Worm (Caenorhabditis elegans) whole organism, L1 larva: Measurements from ENCODE around the gene ZK1010.2.

ENCODE experiments used
- C04F5.9 ChIP-seq: sonication (generic microtip); optimal IDR thresholded peaks from 2 replicates; lab custom pipeline; 2016; ENCODE audit warnings: missing genetic modification characterization, missing compliant biosample characterization
- C16A3.4 ChIP-seq: fragments of 150-350 bp; optimal IDR thresholded peaks from 2 replicates; lab custom pipeline; 2014; ENCODE audit warnings: missing biosample characterization, missing genetic modification characterization
- C34B4.2 ChIP-seq: sonication (generic microtip); optimal IDR thresholded peaks from 2 replicates; lab custom pipeline; 2017; ENCODE audit warnings: mild to moderate bottlenecking, missing genetic modification characterization, missing compliant biosample characterization
- F16B12.6 ChIP-seq: fragments of 150-350 bp; optimal IDR thresholded peaks from 2 replicates; lab custom pipeline; 2014; ENCODE audit warnings: missing biosample characterization, missing genetic modification characterization
- Y116A8C.19 ChIP-seq: sonication (generic microtip); optimal IDR thresholded peaks from 2 replicates; lab custom pipeline; 2016; ENCODE audit warnings: missing compliant biosample characterization, missing genetic modification characterization, borderline replicate concordance
- aha-1 ChIP-seq: fragments of 150-350 bp; optimal IDR thresholded peaks from 2 replicates; lab custom pipeline; 2014; ENCODE audit warnings: missing biosample characterization, missing genetic modification characterization
- alr-1 ChIP-seq: fragments of 200-800 bp; sonication (Bioruptor generic); optimal IDR thresholded peaks from 2 replicates; lab custom pipeline; 2018; ENCODE audit warnings: borderline replicate concordance, mild to moderate bottlenecking, missing genetic modification characterization, missing compliant biosample characterization
- ama-1 ChIP-seq: fragments of 150-350 bp; optimal IDR thresholded peaks from 2 replicates; lab custom pipeline; 2014
- blmp-1 ChIP-seq: fragments of 150-350 bp; optimal IDR thresholded peaks from 2 replicates; lab custom pipeline; 2014; ENCODE audit warnings: missing biosample characterization, missing genetic modification characterization
- ceh-63 ChIP-seq: fragments of 200-800 bp; sonication (Bioruptor generic); optimal IDR thresholded peaks from 2 replicates; lab custom pipeline; 2018; ENCODE audit warnings: mild to moderate bottlenecking, missing genetic modification characterization, missing compliant biosample characterization
- ceh-8 ChIP-seq: fragments of 200-800 bp; sonication (Bioruptor generic); optimal IDR thresholded peaks from 2 replicates; lab custom pipeline; 2018; ENCODE audit warnings: mild to moderate bottlenecking, missing genetic modification characterization, moderate library complexity, missing compliant biosample characterization
- ceh-82 ChIP-seq, 3 experiments: fragments of 150-350 bp in 1 of 3; sonication (generic microtip) in 2 of 3; optimal IDR thresholded peaks; 2 replicates each; lab custom pipeline; 2014 to 2017; ENCODE audit warnings: missing biosample characterization in 3 of 3, missing genetic modification characterization in 3 of 3
- ces-1 ChIP-seq: fragments of 150-350 bp; optimal IDR thresholded peaks from 2 replicates; lab custom pipeline; 2014; ENCODE audit warnings: missing biosample characterization, missing genetic modification reagents, missing genetic modification characterization
- dpl-1 ChIP-seq, 3 experiments: fragments of 150-350 bp in 2 of 3; sonication (generic microtip) in 1 of 3; optimal IDR thresholded peaks; 2 replicates each; lab custom pipeline; 2014 to 2017; ENCODE audit warnings: missing biosample characterization in 3 of 3, missing genetic modification characterization in 3 of 3, missing genetic modification reagents in 3 of 3
- dsc-1 ChIP-seq: sonication (generic microtip); optimal IDR thresholded peaks from 2 replicates; lab custom pipeline; 2016; ENCODE audit warnings: mild to moderate bottlenecking, missing genetic modification characterization, missing compliant biosample characterization
- efl-1 ChIP-seq, 4 experiments: fragments of 150-350 bp; optimal IDR thresholded peaks in 3 of 4; peaks in 1 of 4; 1 replicate in 1 of 4; 2 replicates in 3 of 4; lab custom pipeline; 2014; ENCODE audit warnings: missing biosample characterization in 2 of 4, missing genetic modification characterization in 2 of 4, missing genetic modification reagents in 2 of 4
- efl-3 ChIP-seq: fragments of 200-800 bp; sonication (Bioruptor generic); optimal IDR thresholded peaks from 2 replicates; lab custom pipeline; 2018; ENCODE audit warnings: mild to moderate bottlenecking, missing genetic modification characterization, missing compliant biosample characterization
- elt-2 ChIP-seq: sonication (generic microtip); optimal IDR thresholded peaks from 2 replicates; lab custom pipeline; 2016; ENCODE audit warnings: missing genetic modification characterization, mild to moderate bottlenecking, inconsistent platforms, missing compliant biosample characterization, missing genetic modification reagents
- elt-3 ChIP-seq, 6 experiments: fragments of 150-350 bp in 1 of 6; sonication (generic microtip); optimal IDR thresholded peaks; 2 replicates each; lab custom pipeline; 2017 to 2018; ENCODE audit warnings: missing biosample characterization in 6 of 6, missing genetic modification characterization in 6 of 6, inconsistent platforms in 1 of 6
- fkh-8 ChIP-seq: sonication (generic microtip); optimal IDR thresholded peaks from 2 replicates; lab custom pipeline; 2016; ENCODE audit warnings: mild to moderate bottlenecking, missing genetic modification characterization, missing compliant biosample characterization
- grh-1 ChIP-seq: fragments of 200-800 bp; sonication (Bioruptor generic); IDR thresholded peaks from 2 replicates; pipeline ENCODE4 v1.3.6; 2022; ENCODE audit warnings: missing genetic modification reagents, missing genetic modification characterization, missing compliant biosample characterization
- hpl-2 ChIP-seq: fragments of 150-350 bp; optimal IDR thresholded peaks from 2 replicates; lab custom pipeline; 2014; ENCODE audit warnings: missing biosample characterization, missing genetic modification reagents, missing genetic modification characterization
- lin-15B ChIP-seq: fragments of 150-350 bp; sonication (generic microtip); optimal IDR thresholded peaks from 3 replicates; lab custom pipeline; 2014; ENCODE audit warnings: missing biosample characterization, missing genetic modification characterization
- lin-39 ChIP-seq: fragments of 150-350 bp; optimal IDR thresholded peaks from 2 replicates; lab custom pipeline; 2014; ENCODE audit warnings: missing biosample characterization, missing genetic modification reagents, missing genetic modification characterization
- lir-3 ChIP-seq: sonication (generic microtip); optimal IDR thresholded peaks from 2 replicates; lab custom pipeline; 2016; ENCODE audit warnings: mild to moderate bottlenecking, missing genetic modification characterization, moderate library complexity, missing compliant biosample characterization; ENCODE audit not compliant: poor library complexity
- lsy-2 ChIP-seq, 2 experiments: fragments of 150-350 bp; optimal IDR thresholded peaks; 2 replicates each; lab custom pipeline; 2014; ENCODE audit warnings: missing biosample characterization in 2 of 2, missing genetic modification characterization in 2 of 2
- mab-9 ChIP-seq: fragments of 200-800 bp; sonication (Bioruptor generic); IDR thresholded peaks from 2 replicates; pipeline ENCODE4 v1.3.6; 2022; ENCODE audit warnings: missing genetic modification reagents, missing genetic modification characterization, missing compliant biosample characterization
- mdl-1 ChIP-seq, 2 experiments: fragments of 150-350 bp; optimal IDR thresholded peaks; 2 replicates each; lab custom pipeline; 2014 to 2017; ENCODE audit warnings: missing biosample characterization in 2 of 2, missing genetic modification characterization in 2 of 2, inconsistent platforms in 1 of 2
- mef-2 ChIP-seq: fragments of 150-350 bp; optimal IDR thresholded peaks from 2 replicates; lab custom pipeline; 2014; ENCODE audit warnings: missing biosample characterization, missing genetic modification characterization
- mep-1 ChIP-seq: fragments of 150-350 bp; optimal IDR thresholded peaks from 2 replicates; lab custom pipeline; 2014; ENCODE audit warnings: missing biosample characterization, missing genetic modification characterization
- nhr-19 ChIP-seq: fragments of 200-800 bp; sonication (Bioruptor generic); conservative IDR thresholded peaks from 2 replicates; pipeline ENCODE4 v1.3.6; 2022; ENCODE audit warnings: missing genetic modification characterization, missing compliant biosample characterization
- nhr-237 ChIP-seq: fragments of 150-350 bp; optimal IDR thresholded peaks from 2 replicates; lab custom pipeline; 2014; ENCODE audit warnings: missing biosample characterization, missing genetic modification characterization
- nhr-28 ChIP-seq: fragments of 150-350 bp; optimal IDR thresholded peaks from 2 replicates; lab custom pipeline; 2014; ENCODE audit warnings: missing biosample characterization, missing genetic modification characterization
- nhr-71 ChIP-seq: sonication (generic microtip); optimal IDR thresholded peaks from 2 replicates; lab custom pipeline; 2016; ENCODE audit warnings: mild to moderate bottlenecking, missing genetic modification characterization, moderate library complexity, missing compliant biosample characterization
- nhr-76 ChIP-seq: sonication (generic microtip); optimal IDR thresholded peaks from 2 replicates; lab custom pipeline; 2017; ENCODE audit warnings: missing biosample characterization, missing genetic modification characterization
- nhr-84 ChIP-seq: sonication (generic microtip); optimal IDR thresholded peaks from 2 replicates; lab custom pipeline; 2017; ENCODE audit warnings: missing biosample characterization, missing genetic modification characterization
- nhr-85 ChIP-seq: sonication (generic microtip); peaks from one replicate; lab custom pipeline; 2016; ENCODE audit warnings: missing genetic modification characterization, inconsistent platforms, missing compliant biosample characterization
- snu-23 ChIP-seq: sonication (generic microtip); optimal IDR thresholded peaks from 2 replicates; lab custom pipeline; 2016; ENCODE audit warnings: missing genetic modification characterization, missing compliant biosample characterization
- sup-37 ChIP-seq: fragments of 200-800 bp; sonication (Bioruptor generic); optimal IDR thresholded peaks from 2 replicates; lab custom pipeline; 2018; ENCODE audit warnings: mild to moderate bottlenecking, missing genetic modification characterization, missing compliant biosample characterization
- swsn-7 ChIP-seq: sonication (generic microtip); optimal IDR thresholded peaks from 2 replicates; lab custom pipeline; 2016; ENCODE audit warnings: missing genetic modification characterization, missing compliant biosample characterization
- tbx-2 ChIP-seq: sonication (generic microtip); optimal IDR thresholded peaks from 2 replicates; lab custom pipeline; 2016; ENCODE audit warnings: missing genetic modification characterization, missing compliant biosample characterization
- unc-130 ChIP-seq: fragments of 150-350 bp; optimal IDR thresholded peaks from 2 replicates; lab custom pipeline; 2017; ENCODE audit warnings: missing biosample characterization, missing genetic modification characterization, inconsistent platforms
- unc-86 ChIP-seq: sonication (generic microtip); optimal IDR thresholded peaks from 2 replicates; lab custom pipeline; 2016; ENCODE audit warnings: missing genetic modification characterization, missing compliant biosample characterization
- unc-98 ChIP-seq: fragments of 200-800 bp; sonication (Bioruptor generic); IDR thresholded peaks from 2 replicates; pipeline ENCODE4 v1.3.6; 2022; ENCODE audit warnings: missing genetic modification characterization, missing compliant biosample characterization
- vab-15 ChIP-seq: sonication (generic microtip); optimal IDR thresholded peaks from 2 replicates; lab custom pipeline; 2017; ENCODE audit warnings: missing genotype, mild to moderate bottlenecking, missing genetic modification characterization, missing compliant biosample characterization
- zag-1 ChIP-seq: fragments of 150-350 bp; optimal IDR thresholded peaks from 2 replicates; lab custom pipeline; 2014; ENCODE audit warnings: missing biosample characterization, missing genetic modification characterization
- ztf-4 ChIP-seq: fragments of 150-350 bp; optimal IDR thresholded peaks from 2 replicates; lab custom pipeline; 2014; ENCODE audit warnings: missing biosample characterization, missing genetic modification characterization

Gene ZK1010.2

ce11 chrIII:12978473-12979174, 962 bp upstream of the ZK1010.2 start, which contains the start of the genes ubq-2 and frg-1 (continued):
- TF ChIP-seq nhr-28 (tag; lab: Kevin White, UChicago) (no peak), C16A3.4 (tag; lab: Kevin White, UChicago) (peak; percentile 87), lin-39 (tag; lab: Kevin White, UChicago) (peak; percentile 71), dsc-1 (tag; lab: Kevin White, UChicago) (peak; percentile 93), vab-15 (no peak), dpl-1 (GFP tag; optimal IDR thresholded peaks at IDR 0.05; lab: Kevin White, UChicago) (peak; percentile 78 to 84 (median 84)), aha-1 (tag; lab: Kevin White, UChicago) (peak; percentile 6), fkh-8 (tag; lab: Kevin White, UChicago) (peak; percentile 91), blmp-1 (peak; percentile 81), ceh-8 (peak; percentile 49), mdl-1 (tag; optimal IDR thresholded peaks at IDR 0.05; lab: Kevin White, UChicago) (peak in 1 of 2 experiments; percentile 73), zag-1 (no peak), ztf-4 (peak; percentile 68), Y116A8C.19 (tag; lab: Kevin White, UChicago) (no peak), elt-2 (tag; lab: Kevin White, UChicago) (peak; percentile 61), mef-2 (peak; percentile 72), snu-23 (peak; percentile 97), sup-37 (GFP tag; lab: Kevin White, UChicago) (peak; percentile 44), efl-1 (optimal IDR thresholded peaks at IDR 0.05; lab: Kevin White, UChicago) (peak; percentile 88 to 91), efl-1 (GFP tag; optimal IDR thresholded peaks at IDR 0.05 in 1 of 2; lab: Kevin White, UChicago) (peak; percentile 82 to 98), lin-15B (tag; lab: Kevin White, UChicago) (peak; percentile 69), unc-86 (tag; lab: Kevin White, UChicago) (peak; percentile 86), unc-98 (GFP tag; lab: Robert Waterston, UW) (no peak), alr-1 (tag; lab: Kevin White, UChicago) (no peak), tbx-2 (tag; lab: Kevin White, UChicago) (peak; percentile 91), hpl-2 (peak; percentile 72), swsn-7 (peak; percentile 93), elt-3 (tag; optimal IDR thresholded peaks at IDR 0.05; lab: Kevin White, UChicago) (peak in 3 of 6 experiments; percentile 2 to 78 (median 76)), unc-130 (tag; lab: Kevin White, UChicago) (peak; percentile 96), ces-1 (GFP tag; lab: Kevin White, UChicago) (no peak), ceh-82 (tag; optimal IDR thresholded peaks at IDR 0.05; lab: Kevin White, UChicago) (peak; percentile 91 to 98 (median 93)), efl-3 (no peak), mab-9 (GFP tag; lab: Robert Waterston, UW) (peak; percentile 59), lir-3 (tag; lab: Kevin White, UChicago) (no peak), nhr-76 (tag; lab: Kevin White, UChicago) (no peak), ama-1 (peak; percentile 26), mep-1 (tag; lab: Kevin White, UChicago) (peak; percentile 82), ceh-63 (no peak), F16B12.6 (tag; lab: Kevin White, UChicago) (peak; percentile 78), lsy-2 (tag; optimal IDR thresholded peaks at IDR 0.05; lab: Kevin White, UChicago) (peak; percentile 100), nhr-237 (tag; lab: Kevin White, UChicago) (no peak), C34B4.2 (tag; lab: Kevin White, UChicago) (no peak), nhr-19 (peak; percentile 85), C04F5.9 (tag; lab: Kevin White, UChicago) (peak; percentile 57), nhr-84 (tag; lab: Kevin White, UChicago) (no peak), nhr-85 (peak; percentile 93), grh-1 (GFP tag; lab: Robert Waterston, UW) (peak; percentile 78), nhr-71 (peak; percentile 93)
